Fruit fly (Drosophila melanogaster): Measurements from ENCODE around the gene Pomp.

DNA sequence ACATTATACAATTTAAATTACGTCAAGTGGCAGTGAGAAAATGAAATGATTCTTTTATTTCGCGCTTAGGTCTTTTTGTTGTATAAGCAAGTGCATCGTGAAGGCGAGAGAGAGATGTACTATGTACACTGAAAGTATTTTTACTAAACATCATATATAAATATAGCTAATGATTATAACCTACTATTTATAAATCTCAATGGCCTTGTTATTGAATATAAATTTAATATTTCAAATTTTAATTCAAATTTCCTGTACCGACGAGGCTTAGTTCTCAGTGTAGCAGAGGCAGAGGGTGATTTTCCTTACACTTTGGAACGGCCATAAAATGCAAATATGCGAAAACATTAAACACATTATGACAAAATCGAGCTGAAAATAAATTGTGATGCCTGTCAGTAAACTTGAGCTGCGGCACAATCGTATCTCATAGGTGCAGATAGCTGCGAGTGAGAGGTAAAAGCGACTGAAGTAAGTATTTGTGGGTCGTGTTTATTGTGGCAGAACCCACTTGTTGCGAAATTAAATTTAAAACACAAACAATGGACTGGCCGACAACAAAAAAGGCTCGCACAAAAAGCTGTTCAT is 25.4 kb upstream of the Pomp start:
- no peak for TF ChIP-seq prd (optimal IDR thresholded peaks at IDR 0.05)
- TF ChIP-seq prd (GFP tag; IDR thresholded peaks at IDR 0.05): peak; percentile 56; the same call in 1 of the 3 replicates
- no peak for TF ChIP-seq CG9797 (GFP tag; optimal IDR thresholded peaks at IDR 0.05)
- TF ChIP-seq CG1233 (GFP tag; optimal IDR thresholded peaks at IDR 0.05): peak; percentile 5
- no peak for TF ChIP-seq gfzf (GFP tag; optimal IDR thresholded peaks at IDR 0.05)
- no peak for TF ChIP-seq YL-1 (GFP tag; optimal IDR thresholded peaks at IDR 0.05)
